Worm (Caenorhabditis elegans): Measurements from ENCODE around the gene C37C3.9.

The C37C3.9 gene

ce11 chrV:7825836-7826235 is 28.7 kb downstream of the C37C3.9 start:
- TF ChIP-seq sptf-1 (tag; optimal IDR thresholded peaks at IDR 0.05) (no peak), ets-5 (GFP tag; IDR thresholded peaks at IDR 0.05) (no peak), irx-1 (tag; optimal IDR thresholded peaks at IDR 0.05) (no peak), nhr-90 (tag; optimal IDR thresholded peaks at IDR 0.05; ENCODE audit: poor library complexity) (no peak), zip-4 (GFP tag; optimal IDR thresholded peaks at IDR 0.05) (no peak), efl-3 (GFP tag; optimal IDR thresholded peaks at IDR 0.05) (no peak), mab-9 (GFP tag; IDR thresholded peaks at IDR 0.05) (no peak), mef-2 (tag; optimal IDR thresholded peaks at IDR 0.05) (no peak), Y116A8C.19 (tag; optimal IDR thresholded peaks at IDR 0.05; ENCODE audit: borderline replicate concordance) (no peak), pqm-1 (tag; optimal IDR thresholded peaks at IDR 0.05) (no peak), pag-3 (tag; optimal IDR thresholded peaks at IDR 0.05; ENCODE audit: borderline replicate concordance, insufficient read depth) (no peak), fkh-8 (tag; optimal IDR thresholded peaks at IDR 0.05) (no peak), ces-1 (GFP tag; optimal IDR thresholded peaks at IDR 0.05) (no peak), lin-14 (GFP tag; optimal IDR thresholded peaks at IDR 0.05) (no peak), nhr-47 (tag; optimal IDR thresholded peaks at IDR 0.05) (no peak), C34B4.2 (tag; optimal IDR thresholded peaks at IDR 0.05) (no peak), hpl-2 (GFP tag; optimal IDR thresholded peaks at IDR 0.05) (no peak), ceh-82 (tag; optimal IDR thresholded peaks at IDR 0.05) (no peak), fos-1 (tag; optimal IDR thresholded peaks at IDR 0.05) (no peak)

ce11 chrV:7824138-7824537 is 30.4 kb downstream of the C37C3.9 start:
- TF ChIP-seq dsc-1 (tag; optimal IDR thresholded peaks at IDR 0.05), result peak; percentile 70
- TF ChIP-seq nhr-76 (tag; optimal IDR thresholded peaks at IDR 0.05), result no peak
- TF ChIP-seq efl-3 (GFP tag; optimal IDR thresholded peaks at IDR 0.05), result no peak
- TF ChIP-seq snpc-4 (tag; optimal IDR thresholded peaks at IDR 0.05), result no peak
- no peak for TF ChIP-seq efl-1 (optimal IDR thresholded peaks at IDR 0.05)
- TF ChIP-seq efl-1 (GFP tag; optimal IDR thresholded peaks at IDR 0.05 in 1 of 2), result peak in 1 of 2 experiments; percentile 72
- no peak for TF ChIP-seq fkh-10 (GFP tag; optimal IDR thresholded peaks at IDR 0.05)

- TF ChIP-seq lsy-2 (tag; optimal IDR thresholded peaks at IDR 0.05) (peak; percentile 31 to 45), ets-5 (GFP tag; IDR thresholded peaks at IDR 0.05) (no peak), swsn-7 (tag; optimal IDR thresholded peaks at IDR 0.05) (peak; percentile 37), ceh-88 (GFP tag; IDR thresholded peaks at IDR 0.05) (no peak), unc-98 (GFP tag; IDR thresholded peaks at IDR 0.05) (0 out of 2 replicates have a peak, but pooled peaks have one; percentile 27), isw-1 (GFP tag; IDR thresholded peaks at IDR 0.05) (no peak), nhr-237 (tag; optimal IDR thresholded peaks at IDR 0.05) (no peak), lin-14 (GFP tag; optimal IDR thresholded peaks at IDR 0.05) (peak; percentile 90), snu-23 (GFP tag; optimal IDR thresholded peaks at IDR 0.05) (peak; percentile 53), mdl-1 (tag; optimal IDR thresholded peaks at IDR 0.05) (peak in 1 of 2 experiments; percentile 15), lin-39 (tag; optimal IDR thresholded peaks at IDR 0.05) (peak; percentile 23), lin-13 (GFP tag; optimal IDR thresholded peaks at IDR 0.05) (no peak), nhr-11 (tag; optimal IDR thresholded peaks at IDR 0.05) (no peak), unc-130 (tag; optimal IDR thresholded peaks at IDR 0.05) (peak; percentile 46), vab-15 (tag; optimal IDR thresholded peaks at IDR 0.05) (no peak), nhr-71 (tag; optimal IDR thresholded peaks at IDR 0.05) (peak; percentile 86), xbp-1 (tag; optimal IDR thresholded peaks at IDR 0.05) (peak; percentile 29), C34B4.2 (tag; optimal IDR thresholded peaks at IDR 0.05) (no peak), ztf-4 (tag; optimal IDR thresholded peaks at IDR 0.05) (peak; percentile 56), nhr-20 (tag; optimal IDR thresholded peaks at IDR 0.05) (peak; percentile 44), elt-2 (tag; optimal IDR thresholded peaks at IDR 0.05) (no peak), nhr-19 (GFP tag; conservative IDR thresholded peaks at IDR 0.05) (peak; percentile 47), tbx-2 (tag; optimal IDR thresholded peaks at IDR 0.05) (peak; percentile 33), hpl-2 (GFP tag; optimal IDR thresholded peaks at IDR 0.05) (no peak), elt-3 (tag; optimal IDR thresholded peaks at IDR 0.05) (no peak), rnt-1 (tag; optimal IDR thresholded peaks at IDR 0.05) (peak; percentile 80), nhr-85 (tag) (no peak), nhr-84 (tag; optimal IDR thresholded peaks at IDR 0.05) (no peak), fos-1 (tag; optimal IDR thresholded peaks at IDR 0.05) (peak; percentile 39), dsc-1 (tag; optimal IDR thresholded peaks at IDR 0.05) (peak; percentile 49), mef-2 (tag; optimal IDR thresholded peaks at IDR 0.05) (peak; percentile 33), mep-1 (tag; optimal IDR thresholded peaks at IDR 0.05) (no peak), unc-86 (tag; optimal IDR thresholded peaks at IDR 0.05) (no peak)
These were observed 31.8 kb downstream of the C37C3.9 start for ce11 chrV:7822655-7823054.
